Worm (Caenorhabditis elegans) whole organism, L3 larva: ENCODE data around the gene Y53G8B.2.

Experiments
- R02D3.7 ChIP-seq: fragments of 150-350 bp; optimal IDR thresholded peaks from 2 replicates; lab custom pipeline; 2014; ENCODE audit warnings: missing biosample characterization, missing genetic modification characterization
- aly-2 ChIP-seq: fragments of 150-350 bp; optimal IDR thresholded peaks from 2 replicates; lab custom pipeline; 2014; ENCODE audit warnings: missing biosample characterization, missing genetic modification characterization
- ama-1 ChIP-seq: fragments of 150-350 bp; optimal IDR thresholded peaks from 2 replicates; lab custom pipeline; 2018
- ceh-16 ChIP-seq: sonication (generic microtip); optimal IDR thresholded peaks from 2 replicates; lab custom pipeline; 2017; ENCODE audit warnings: missing biosample characterization, missing genetic modification characterization
- ceh-28 ChIP-seq: fragments of 150-350 bp; optimal IDR thresholded peaks from 2 replicates; lab custom pipeline; 2014; ENCODE audit warnings: missing biosample characterization, missing genetic modification reagents, missing genetic modification characterization
- ceh-82 ChIP-seq: fragments of 150-350 bp; optimal IDR thresholded peaks from 2 replicates; lab custom pipeline; 2014; ENCODE audit warnings: missing biosample characterization, missing genetic modification characterization
- daf-12 ChIP-seq: fragments of 150-350 bp; optimal IDR thresholded peaks from 2 replicates; lab custom pipeline; 2014; ENCODE audit warnings: missing biosample characterization, missing genetic modification reagents, missing genetic modification characterization
- egl-5 ChIP-seq: fragments of 150-350 bp; optimal IDR thresholded peaks from 2 replicates; lab custom pipeline; 2017; ENCODE audit warnings: missing biosample characterization, missing genetic modification reagents, missing genetic modification characterization, inconsistent platforms
- elt-2 ChIP-seq: sonication (generic microtip); optimal IDR thresholded peaks from 2 replicates; lab custom pipeline; 2016; ENCODE audit warnings: missing genetic modification reagents, mild to moderate bottlenecking, missing genetic modification characterization, missing compliant biosample characterization
- eor-1 ChIP-seq, 2 experiments: fragments of 150-350 bp; optimal IDR thresholded peaks; 2 replicates each; lab custom pipeline; 2014 to 2018; ENCODE audit warnings: missing biosample characterization in 2 of 2, missing genetic modification characterization in 2 of 2
- fkh-10 ChIP-seq: sonication (generic microtip); optimal IDR thresholded peaks from 2 replicates; lab custom pipeline; 2017; ENCODE audit warnings: missing biosample characterization, missing genetic modification reagents, missing genetic modification characterization
- fos-1 ChIP-seq: fragments of 150-350 bp; optimal IDR thresholded peaks from 2 replicates; lab custom pipeline; 2014; ENCODE audit warnings: missing biosample characterization, missing genetic modification characterization
- hmg-11 ChIP-seq: sonication (generic microtip); optimal IDR thresholded peaks from 2 replicates; lab custom pipeline; 2016; ENCODE audit warnings: missing genetic modification characterization, missing compliant biosample characterization
- jun-1 ChIP-seq: fragments of 150-350 bp; optimal IDR thresholded peaks from 2 replicates; lab custom pipeline; 2014; ENCODE audit warnings: missing biosample characterization, missing genetic modification reagents, missing genetic modification characterization
- lsy-12 ChIP-seq: sonication (generic microtip); optimal IDR thresholded peaks from 2 replicates; lab custom pipeline; 2016; ENCODE audit warnings: mild to moderate bottlenecking, missing genetic modification characterization, missing compliant biosample characterization
- mdl-1 ChIP-seq: fragments of 150-350 bp; optimal IDR thresholded peaks from 2 replicates; lab custom pipeline; 2014; ENCODE audit warnings: missing biosample characterization, missing genetic modification characterization
- mml-1 ChIP-seq: fragments of 150-350 bp; sonication (generic microtip); optimal IDR thresholded peaks from 3 replicates; lab custom pipeline; 2014; ENCODE audit warnings: missing biosample characterization, missing genetic modification characterization
- nfya-1 ChIP-seq: sonication (generic microtip); optimal IDR thresholded peaks from 2 replicates; lab custom pipeline; 2017; ENCODE audit warnings: missing genetic modification characterization, mild to moderate bottlenecking, missing compliant biosample characterization, antibody characterized with exemption, moderate library complexity; ENCODE audit not compliant: insufficient read depth
- nhr-11 ChIP-seq: fragments of 150-350 bp; optimal IDR thresholded peaks from 2 replicates; lab custom pipeline; 2014; ENCODE audit warnings: missing biosample characterization, missing genetic modification characterization
- nhr-12 ChIP-seq: fragments of 150-350 bp; optimal IDR thresholded peaks from 2 replicates; lab custom pipeline; 2014; ENCODE audit warnings: missing biosample characterization, missing genetic modification characterization
- nhr-23 ChIP-seq: fragments of 150-350 bp; optimal IDR thresholded peaks from 2 replicates; lab custom pipeline; 2014; ENCODE audit warnings: missing biosample characterization, missing genetic modification reagents, missing genetic modification characterization
- nhr-237 ChIP-seq: fragments of 150-350 bp; optimal IDR thresholded peaks from 2 replicates; lab custom pipeline; 2014; ENCODE audit warnings: missing biosample characterization, missing genetic modification characterization
- nhr-25 ChIP-seq: sonication (generic microtip); optimal IDR thresholded peaks from 2 replicates; lab custom pipeline; 2017; ENCODE audit warnings: missing biosample characterization, missing genetic modification characterization
- nhr-67 ChIP-seq: fragments of 150-350 bp; optimal IDR thresholded peaks from 2 replicates; lab custom pipeline; 2014; ENCODE audit warnings: missing biosample characterization, missing genetic modification characterization
- pha-4 ChIP-seq: fragments of 150-350 bp; optimal IDR thresholded peaks from 2 replicates; lab custom pipeline; 2014; ENCODE audit warnings: missing biosample characterization, missing genetic modification reagents, missing genetic modification characterization
- pqm-1 ChIP-seq: fragments of 150-350 bp; optimal IDR thresholded peaks from 2 replicates; lab custom pipeline; 2017; ENCODE audit warnings: missing biosample characterization, missing genetic modification characterization, inconsistent platforms
- sea-2 ChIP-seq: fragments of 150-350 bp; sonication (generic microtip); optimal IDR thresholded peaks from 4 replicates; lab custom pipeline; 2014; ENCODE audit warnings: missing biosample characterization, missing genetic modification reagents, missing genetic modification characterization
- skn-1 ChIP-seq: fragments of 150-350 bp; optimal IDR thresholded peaks from 2 replicates; lab custom pipeline; 2014; ENCODE audit warnings: missing biosample characterization, missing genetic modification characterization
- unc-39 ChIP-seq: sonication (generic microtip); optimal IDR thresholded peaks from 4 replicates; lab custom pipeline; 2017; ENCODE audit warnings: missing biosample characterization, missing genetic modification characterization
- unc-62 ChIP-seq: fragments of 150-350 bp; sonication (generic microtip); optimal IDR thresholded peaks from 4 replicates; lab custom pipeline; 2014; ENCODE audit warnings: missing biosample characterization, missing genetic modification reagents, missing genetic modification characterization
- zag-1 ChIP-seq: fragments of 150-350 bp; optimal IDR thresholded peaks from 2 replicates; lab custom pipeline; 2014; ENCODE audit warnings: missing biosample characterization, missing genetic modification characterization
- ztf-11 ChIP-seq: fragments of 150-350 bp; optimal IDR thresholded peaks from 2 replicates; lab custom pipeline; 2014; ENCODE audit warnings: missing biosample characterization, missing genetic modification characterization

Y53G8B.2 gene

ce11 chrIII:3109564-3109963, 5.8 kb upstream of the Y53G8B.2 start:
- no peak for TF ChIP-seq ztf-11 (tag; lab: Kevin White, UChicago)

- TF ChIP-seq mdl-1 (no peak), ceh-82 (tag; lab: Kevin White, UChicago) (no peak), fos-1 (tag; lab: Kevin White, UChicago) (no peak), ztf-11 (tag; lab: Kevin White, UChicago) (no peak), nhr-67 (tag; lab: Kevin White, UChicago) (no peak), R02D3.7 (tag; lab: Kevin White, UChicago) (no peak), nhr-12 (tag; lab: Kevin White, UChicago) (no peak), zag-1 (tag; lab: Kevin White, UChicago) (no peak), daf-12 (tag; lab: Kevin White, UChicago) (no peak), skn-1 (tag; lab: Kevin White, UChicago) (no peak), lsy-12 (no peak), nhr-237 (tag; lab: Kevin White, UChicago) (no peak), eor-1 (tag; optimal IDR thresholded peaks at IDR 0.05; lab: Kevin White, UChicago) (no peak), sea-2 (GFP tag; lab: Kevin White, UChicago) (no peak), mml-1 (tag; lab: Kevin White, UChicago) (no peak)
These were observed 5.0 kb upstream of the Y53G8B.2 start for ce11 chrIII:3108804-3109203.

ce11 chrIII:3107530-3107929, 3.8 kb upstream of the Y53G8B.2 start:
- TF ChIP-seq fkh-10 (GFP tag; lab: Kevin White, UChicago), result no peak
- TF ChIP-seq nhr-67 (tag; lab: Kevin White, UChicago), result no peak
- no peak for TF ChIP-seq jun-1 (tag; lab: Kevin White, UChicago)
- no peak for TF ChIP-seq mml-1 (tag; lab: Kevin White, UChicago)
- TF ChIP-seq unc-62 (GFP tag; lab: Kevin White, UChicago), result no peak

- no peak for TF ChIP-seq nfya-1 (tag; lab: Kevin White, UChicago)
- TF ChIP-seq elt-2 (tag; lab: Kevin White, UChicago), result no peak
- TF ChIP-seq ztf-11 (tag; lab: Kevin White, UChicago), result no peak
These were observed 2.5 kb upstream of the Y53G8B.2 start for ce11 chrIII:3106301-3106700.

ce11 chrIII:3105212-3105611, 1.5 kb upstream of the Y53G8B.2 start:
- TF ChIP-seq ceh-28 (tag; lab: Kevin White, UChicago), result no peak
- no peak for TF ChIP-seq hmg-11 (tag; lab: Kevin White, UChicago)
- no peak for TF ChIP-seq egl-5 (tag; lab: Kevin White, UChicago)
- TF ChIP-seq ceh-16, result no peak
- TF ChIP-seq fos-1 (tag; lab: Kevin White, UChicago), result no peak
- no peak for TF ChIP-seq aly-2 (tag; lab: Kevin White, UChicago)
- no peak for TF ChIP-seq daf-12 (tag; lab: Kevin White, UChicago)
- TF ChIP-seq nhr-25 (tag; lab: Kevin White, UChicago), result no peak
- TF ChIP-seq nhr-23 (tag; lab: Kevin White, UChicago), result no peak
- no peak for TF ChIP-seq pqm-1
- TF ChIP-seq mml-1 (tag; lab: Kevin White, UChicago), result no peak

DNA sequence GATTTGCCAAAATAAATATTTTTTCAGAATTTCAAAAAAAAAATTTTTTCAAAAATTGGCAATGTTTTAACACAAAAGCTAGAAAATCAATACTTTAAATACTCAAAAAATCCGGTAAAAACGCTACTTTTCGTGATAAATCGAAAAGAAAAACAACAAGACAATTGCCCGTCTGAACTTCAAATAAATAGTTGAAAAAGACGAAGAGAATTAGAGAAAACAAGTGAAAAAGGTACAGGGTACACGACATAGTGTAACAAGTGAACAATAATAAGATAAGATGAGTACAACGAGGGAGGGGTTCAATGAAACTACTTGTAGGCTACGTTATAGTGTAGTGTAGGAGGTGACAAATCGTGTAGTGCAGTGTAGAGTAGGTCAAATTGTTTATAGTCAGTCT, 781 bp upstream of the Y53G8B.2 start:
- TF ChIP-seq unc-39 (tag; lab: Kevin White, UChicago) (no peak), ztf-11 (tag; lab: Kevin White, UChicago) (no peak), nfya-1 (tag; lab: Kevin White, UChicago) (peak; percentile 13), nhr-237 (tag; lab: Kevin White, UChicago) (no peak), nhr-11 (tag; lab: Kevin White, UChicago) (peak; percentile 50), pqm-1 (peak; percentile 51), egl-5 (tag; lab: Kevin White, UChicago) (no peak), pha-4 (peak; percentile 42), lsy-12 (no peak), ama-1 (lab: Kevin White, UChicago) (no peak)
